Fruit fly (Drosophila melanogaster): ENCODE measurements around the gene CG34300.

- TF ChIP-seq CTCF (optimal IDR thresholded peaks at IDR 0.05) (no peak), CG8478 (optimal IDR thresholded peaks at IDR 0.05) (no peak)
Observed at dm6 chr3R:30258298-30258990, 48.0 kb downstream of the CG34300 start.

Data from S2 (cell line).